Worm (Caenorhabditis elegans) whole organism, L4 larva: ENCODE data around the gene F17C11.2.
A peak's percentile ranks its signal among the peaks of the same experiment; 100 is the strongest.

Experiments
- D1046.2 ChIP-seq: fragments of 200-800 bp; sonication (Bioruptor generic); IDR thresholded peaks from 2 replicates; pipeline ENCODE4 v1.3.6; 2022; ENCODE audit warnings: missing genetic modification characterization, missing compliant biosample characterization
- F37D6.2 ChIP-seq: sonication (generic microtip); optimal IDR thresholded peaks from 2 replicates; lab custom pipeline; 2016; ENCODE audit warnings: mild to moderate bottlenecking, missing genetic modification characterization, missing compliant biosample characterization
- Y48G9A.11 ChIP-seq: fragments of 200-800 bp; sonication (Bioruptor generic); IDR thresholded peaks from 2 replicates; pipeline ENCODE4 v1.3.6; 2022; ENCODE audit warnings: missing genetic modification reagents, missing genetic modification characterization, missing compliant biosample characterization
- ZK546.5 ChIP-seq, 2 experiments: sonication (generic microtip); optimal IDR thresholded peaks; 2 replicates each; lab custom pipeline; 2017; ENCODE audit warnings: missing biosample characterization in 2 of 2, missing genetic modification characterization in 2 of 2
- arid-1 ChIP-seq: fragments of 200-800 bp; sonication (Bioruptor generic); conservative IDR thresholded peaks from 2 replicates; pipeline ENCODE4 v1.3.6; 2022; ENCODE audit warnings: missing genetic modification reagents, missing genetic modification characterization, missing compliant biosample characterization
- attf-4 ChIP-seq: sonication (generic microtip); optimal IDR thresholded peaks from 3 replicates; lab custom pipeline; 2017; ENCODE audit warnings: missing biosample characterization, missing genetic modification characterization
- ceh-82 ChIP-seq: sonication (generic microtip); optimal IDR thresholded peaks from 2 replicates; lab custom pipeline; 2017; ENCODE audit warnings: missing biosample characterization, missing genetic modification characterization
- cey-2 ChIP-seq: sonication (generic microtip); optimal IDR thresholded peaks from 3 replicates; lab custom pipeline; 2017; ENCODE audit warnings: missing genetic modification characterization, mild to moderate bottlenecking, missing compliant biosample characterization, antibody characterized with exemption, borderline replicate concordance; ENCODE audit not compliant: insufficient read depth
- daf-12 ChIP-seq: fragments of 150-350 bp; optimal IDR thresholded peaks from 2 replicates; lab custom pipeline; 2014; ENCODE audit warnings: missing biosample characterization, missing genetic modification reagents, missing genetic modification characterization
- daf-16 ChIP-seq, 3 experiments: sonication (generic microtip); optimal IDR thresholded peaks; 2 replicates each; lab custom pipeline; 2016 to 2017; ENCODE audit warnings: missing genetic modification characterization in 3 of 3, missing genetic modification reagents in 3 of 3, mild to moderate bottlenecking in 2 of 3, missing compliant biosample characterization in 2 of 3, missing biosample characterization in 1 of 3, moderate library complexity in 1 of 3
- dmd-6 ChIP-seq: fragments of 200-800 bp; sonication (Bioruptor generic); IDR thresholded peaks from 2 replicates; pipeline ENCODE4 v1.3.6; 2022; ENCODE audit warnings: missing genetic modification reagents, missing genetic modification characterization, missing compliant biosample characterization
- dpl-1 ChIP-seq: fragments of 150-350 bp; optimal IDR thresholded peaks from 2 replicates; lab custom pipeline; 2014; ENCODE audit warnings: missing biosample characterization, missing genetic modification reagents, missing genetic modification characterization
- egl-43 ChIP-seq: fragments of 200-800 bp; sonication (Bioruptor generic); IDR thresholded peaks from 2 replicates; pipeline ENCODE4 v1.3.6; 2022; ENCODE audit warnings: missing genetic modification reagents, missing genetic modification characterization, missing compliant biosample characterization
- fkh-10 ChIP-seq: fragments of 150-350 bp; optimal IDR thresholded peaks from 2 replicates; lab custom pipeline; 2014; ENCODE audit warnings: missing biosample characterization, missing genetic modification reagents, missing genetic modification characterization
- fos-1 ChIP-seq: fragments of 150-350 bp; optimal IDR thresholded peaks from 2 replicates; lab custom pipeline; 2014; ENCODE audit warnings: missing biosample characterization, missing genetic modification characterization
- hif-1 ChIP-seq, 2 experiments: sonication (generic microtip); optimal IDR thresholded peaks; 2 replicates each; lab custom pipeline; 2016 to 2017; ENCODE audit warnings: missing compliant biosample characterization in 2 of 2, missing genetic modification characterization in 2 of 2, missing genetic modification reagents in 2 of 2, missing genotype in 2 of 2, mild to moderate bottlenecking in 1 of 2
- hlh-11 ChIP-seq: fragments of 200-800 bp; sonication (Bioruptor generic); optimal IDR thresholded peaks from 2 replicates; lab custom pipeline; 2018; ENCODE audit warnings: mild to moderate bottlenecking, missing genetic modification characterization, missing compliant biosample characterization
- hlh-30 ChIP-seq: sonication (generic microtip); optimal IDR thresholded peaks from 2 replicates; lab custom pipeline; 2017; ENCODE audit warnings: antibody characterized with exemption, mild to moderate bottlenecking, missing genetic modification characterization, missing compliant biosample characterization; ENCODE audit not compliant: insufficient read depth
- lin-1 ChIP-seq: fragments of 200-800 bp; sonication (Bioruptor generic); IDR thresholded peaks from 2 replicates; pipeline ENCODE4 v1.3.6; 2022; ENCODE audit warnings: missing genetic modification reagents, missing genetic modification characterization, missing compliant biosample characterization
- lin-13 ChIP-seq: fragments of 150-350 bp; optimal IDR thresholded peaks from 2 replicates; lab custom pipeline; 2014; ENCODE audit warnings: missing biosample characterization, missing genetic modification reagents, missing genetic modification characterization
- lin-15B ChIP-seq: fragments of 150-350 bp; sonication (generic microtip); optimal IDR thresholded peaks from 3 replicates; lab custom pipeline; 2014; ENCODE audit warnings: missing biosample characterization, missing genetic modification characterization
- lin-38 ChIP-seq: fragments of 200-800 bp; sonication (Bioruptor generic); IDR thresholded peaks from 2 replicates; pipeline ENCODE4 v1.3.6; 2022; ENCODE audit warnings: missing genetic modification reagents, missing genetic modification characterization, missing compliant biosample characterization
- lin-39 ChIP-seq: fragments of 150-350 bp; optimal IDR thresholded peaks from 2 replicates; lab custom pipeline; 2014; ENCODE audit warnings: missing biosample characterization, missing genetic modification reagents, missing genetic modification characterization
- lsy-2 ChIP-seq, 2 experiments: fragments of 150-350 bp in 1 of 2; sonication (generic microtip) in 1 of 2; optimal IDR thresholded peaks; 2 replicates each; lab custom pipeline; 2014 to 2017; ENCODE audit warnings: missing biosample characterization in 2 of 2, missing genetic modification characterization in 2 of 2
- madf-9 ChIP-seq: fragments of 200-800 bp; sonication (Bioruptor generic); conservative IDR thresholded peaks from 2 replicates; pipeline ENCODE4 v1.3.6; 2022; ENCODE audit warnings: missing genetic modification reagents, missing genetic modification characterization, missing compliant biosample characterization
- mes-2 ChIP-seq: sonication (generic microtip); optimal IDR thresholded peaks from 2 replicates; lab custom pipeline; 2016; ENCODE audit warnings: missing genotype, mild to moderate bottlenecking, missing genetic modification characterization, missing compliant biosample characterization; ENCODE audit not compliant: poor library complexity, severe bottlenecking
- nhr-102 ChIP-seq: sonication (generic microtip); optimal IDR thresholded peaks from 2 replicates; lab custom pipeline; 2016; ENCODE audit warnings: mild to moderate bottlenecking, missing genetic modification characterization, moderate library complexity, missing compliant biosample characterization
- nhr-11 ChIP-seq: fragments of 150-350 bp; optimal IDR thresholded peaks from 2 replicates; lab custom pipeline; 2014; ENCODE audit warnings: missing biosample characterization, missing genetic modification characterization
- nhr-237 ChIP-seq: sonication (generic microtip); optimal IDR thresholded peaks from 2 replicates; lab custom pipeline; 2017; ENCODE audit warnings: missing biosample characterization, missing genetic modification characterization
- nhr-25 ChIP-seq: sonication (generic microtip); optimal IDR thresholded peaks from 2 replicates; lab custom pipeline; 2017; ENCODE audit warnings: missing genetic modification characterization, mild to moderate bottlenecking, missing compliant biosample characterization, antibody characterized with exemption, moderate library complexity, borderline replicate concordance; ENCODE audit not compliant: insufficient read depth
- nhr-28 ChIP-seq: fragments of 150-350 bp; optimal IDR thresholded peaks from 2 replicates; lab custom pipeline; 2014; ENCODE audit warnings: missing biosample characterization, missing genetic modification characterization
- nhr-41 ChIP-seq: fragments of 200-800 bp; sonication (Bioruptor generic); IDR thresholded peaks from 2 replicates; pipeline ENCODE4 v1.3.6; 2022; ENCODE audit warnings: missing genetic modification reagents, missing genetic modification characterization, missing compliant biosample characterization
- nhr-42 ChIP-seq: fragments of 200-800 bp; sonication (Bioruptor generic); IDR thresholded peaks from 2 replicates; pipeline ENCODE4 v1.3.6; 2022; ENCODE audit warnings: missing genetic modification characterization, missing compliant biosample characterization
- nhr-48 ChIP-seq: sonication (generic microtip); optimal IDR thresholded peaks from 2 replicates; lab custom pipeline; 2016; ENCODE audit warnings: mild to moderate bottlenecking, missing genetic modification characterization, missing compliant biosample characterization
- nhr-6 ChIP-seq: fragments of 150-350 bp; optimal IDR thresholded peaks from 2 replicates; lab custom pipeline; 2014; ENCODE audit warnings: missing biosample characterization, missing genetic modification characterization
- pha-4 ChIP-seq, 2 experiments: fragments of 150-350 bp in 1 of 2; fragments of 200-800 bp in 1 of 2; sonication (Bioruptor generic) in 1 of 2; IDR thresholded peaks in 1 of 2; optimal IDR thresholded peaks in 1 of 2; 2 replicates each; pipeline versions ENCODE4 v1.3.6 to Lab custom; 2014 to 2022; ENCODE audit warnings: missing genetic modification characterization in 2 of 2, missing genetic modification reagents in 2 of 2, missing biosample characterization in 1 of 2, missing compliant biosample characterization in 1 of 2
- php-3 ChIP-seq: fragments of 200-800 bp; sonication (Bioruptor generic); IDR thresholded peaks from 2 replicates; pipeline ENCODE4 v1.3.6; 2022; ENCODE audit warnings: missing genetic modification reagents, missing genetic modification characterization, missing compliant biosample characterization
- pqm-1 ChIP-seq: sonication (generic microtip); optimal IDR thresholded peaks from 2 replicates; lab custom pipeline; 2017; ENCODE audit warnings: missing biosample characterization, missing genetic modification characterization
- rbr-2 ChIP-seq: sonication (generic microtip); optimal IDR thresholded peaks from 2 replicates; lab custom pipeline; 2016; ENCODE audit warnings: missing genotype, missing genetic modification characterization, missing compliant biosample characterization
- saeg-2 ChIP-seq: fragments of 200-800 bp; sonication (Bioruptor generic); IDR thresholded peaks from 2 replicates; pipeline ENCODE4 v1.3.6; 2022; ENCODE audit warnings: missing genetic modification reagents, missing genetic modification characterization, missing compliant biosample characterization
- set-16 ChIP-seq: fragments of 200-800 bp; sonication (Bioruptor generic); IDR thresholded peaks from 2 replicates; pipeline ENCODE4 v1.3.6; 2022; ENCODE audit warnings: missing genetic modification reagents, missing genetic modification characterization, missing compliant biosample characterization
- snpc-4 ChIP-seq: fragments of 150-350 bp; optimal IDR thresholded peaks from 2 replicates; lab custom pipeline; 2014; ENCODE audit warnings: missing biosample characterization, missing genetic modification characterization
- spr-1 ChIP-seq: sonication (generic microtip); optimal IDR thresholded peaks from 2 replicates; lab custom pipeline; 2016; ENCODE audit warnings: mild to moderate bottlenecking, missing genetic modification characterization, missing compliant biosample characterization
- spr-3 ChIP-seq: fragments of 200-800 bp; sonication (Bioruptor generic); optimal IDR thresholded peaks from 2 replicates; lab custom pipeline; 2018; ENCODE audit warnings: mild to moderate bottlenecking, missing genetic modification characterization, missing compliant biosample characterization
- unc-39 ChIP-seq: sonication (generic microtip); optimal IDR thresholded peaks from 2 replicates; lab custom pipeline; 2017; ENCODE audit warnings: missing biosample characterization, missing genetic modification characterization
- zag-1 ChIP-seq: fragments of 150-350 bp; optimal IDR thresholded peaks from 2 replicates; lab custom pipeline; 2014; ENCODE audit warnings: missing biosample characterization, missing genetic modification characterization

Gene F17C11.2

ce11 chrV:10960544-10960943 lies 12.5 kb downstream of the F17C11.2 start, which contains the start of gene vps-36 (continued):
- TF ChIP-seq nhr-25 (tag; lab: Kevin White, UChicago) (no peak), nhr-102 (tag; lab: Kevin White, UChicago) (no peak), lin-39 (tag; lab: Kevin White, UChicago) (no peak), arid-1 (GFP tag; lab: Robert Waterston, UW) (no peak), nhr-237 (tag; lab: Kevin White, UChicago) (no peak), lin-15B (tag; lab: Kevin White, UChicago) (no peak), F37D6.2 (tag; lab: Kevin White, UChicago) (no peak), ceh-82 (tag; lab: Kevin White, UChicago) (no peak), nhr-6 (tag; lab: Kevin White, UChicago) (no peak), nhr-11 (no peak), attf-4 (tag; lab: Kevin White, UChicago) (no peak), set-16 (no peak), php-3 (GFP tag; lab: Robert Waterston, UW) (no peak), daf-16 (GFP tag; optimal IDR thresholded peaks at IDR 0.05; lab: Kevin White, UChicago) (no peak), daf-16 (tag; optimal IDR thresholded peaks at IDR 0.05; lab: Kevin White, UChicago) (peak; percentile 64), lin-13 (GFP tag; lab: Kevin White, UChicago) (peak; percentile 39), mes-2 (tag; lab: Kevin White, UChicago) (peak; percentile 55), cey-2 (tag; lab: Kevin White, UChicago) (no peak), hlh-11 (tag; lab: Kevin White, UChicago) (peak; percentile 59), snpc-4 (no peak), ZK546.5 (tag; optimal IDR thresholded peaks at IDR 0.05; lab: Kevin White, UChicago) (no peak), spr-1 (tag; lab: Kevin White, UChicago) (no peak), dmd-6 (peak; percentile 77), madf-9 (no peak), spr-3 (GFP tag; lab: Kevin White, UChicago) (no peak), pha-4 (GFP tag; IDR thresholded peaks at IDR 0.05; lab: Robert Waterston, UW) (no peak), pha-4 (tag; optimal IDR thresholded peaks at IDR 0.05; lab: Kevin White, UChicago) (peak; percentile 27), lin-1 (GFP tag; lab: Robert Waterston, UW) (no peak), dpl-1 (GFP tag; lab: Kevin White, UChicago) (no peak), Y48G9A.11 (GFP tag; lab: Robert Waterston, UW) (no peak)

- TF ChIP-seq Y48G9A.11 (GFP tag; lab: Robert Waterston, UW) (no peak), fkh-10 (GFP tag; lab: Kevin White, UChicago) (peak; percentile 89), ceh-82 (tag; lab: Kevin White, UChicago) (no peak), daf-12 (no peak), lin-39 (tag; lab: Kevin White, UChicago) (no peak), hlh-30 (tag; lab: Kevin White, UChicago) (no peak), dmd-6 (peak; percentile 58), spr-3 (GFP tag; lab: Kevin White, UChicago) (no peak), nhr-42 (GFP tag; lab: Robert Waterston, UW) (peak; percentile 65; the same call in 1 of the 2 replicates), egl-43 (GFP tag; lab: Robert Waterston, UW) (0 out of 2 replicates have a peak, but pooled peaks have one; percentile 50), nhr-48 (tag; lab: Kevin White, UChicago) (peak; percentile 40), lsy-2 (tag; optimal IDR thresholded peaks at IDR 0.05; lab: Kevin White, UChicago) (peak; percentile 24 to 57), attf-4 (tag; lab: Kevin White, UChicago) (no peak), unc-39 (no peak), nhr-41 (GFP tag; lab: Robert Waterston, UW) (0 out of 2 replicates have a peak, but pooled peaks have one; percentile 32), zag-1 (peak; percentile 12), hif-1 (tag; optimal IDR thresholded peaks at IDR 0.05; lab: Kevin White, UChicago) (peak in 1 of 2 experiments; percentile 66), saeg-2 (GFP tag; lab: Robert Waterston, UW) (no peak), D1046.2 (GFP tag; lab: Robert Waterston, UW) (0 out of 2 replicates have a peak, but pooled peaks have one; percentile 10), pqm-1 (tag; lab: Kevin White, UChicago) (no peak), hlh-11 (tag; lab: Kevin White, UChicago) (peak; percentile 84), mes-2 (tag; lab: Kevin White, UChicago) (peak; percentile 7), arid-1 (GFP tag; lab: Robert Waterston, UW) (0 out of 2 replicates have a peak, but pooled peaks have one; percentile 19), rbr-2 (tag; lab: Kevin White, UChicago) (peak; percentile 65), fos-1 (tag; lab: Kevin White, UChicago) (no peak), lin-13 (GFP tag; lab: Kevin White, UChicago) (peak; percentile 35), spr-1 (tag; lab: Kevin White, UChicago) (no peak), nhr-28 (tag; lab: Kevin White, UChicago) (peak; percentile 28), lin-38 (GFP tag; lab: Robert Waterston, UW) (peak; percentile 60)
These were observed 13.4 kb downstream of the F17C11.2 start for ce11 chrV:10961448-10961870.
